Fruit fly (Drosophila melanogaster) whole organism, embryonic: Measurements from ENCODE around the gene Fum1.

ENCODE experiments used
- Adf1 ChIP-seq: fragments of 200-800 bp; sonication (Bioruptor generic); IDR thresholded peaks from 2 replicates; pipeline ENCODE4 v1.3.6; 2022; ENCODE audit warnings: missing biosample characterization, missing genetic modification characterization
- Antp ChIP-seq: fragments of 200-800 bp; sonication (Bioruptor generic); optimal IDR thresholded peaks from 3 replicates; lab custom pipeline; 2016; ENCODE audit warnings: missing biosample characterization, missing genetic modification characterization
- Awh ChIP-seq: fragments of 200-800 bp; sonication (Bioruptor generic); IDR thresholded peaks from 2 replicates; pipeline ENCODE4, ENCODE4 v1.3.6; 2022; ENCODE audit warnings: missing biosample characterization, missing genetic modification characterization
- Bdp1 ChIP-seq: fragments of 200-800 bp; sonication (Bioruptor generic); optimal IDR thresholded peaks from 3 replicates; lab custom pipeline; 2016; ENCODE audit warnings: missing biosample characterization, missing genetic modification characterization
- Blimp-1 ChIP-seq: fragments of 200-800 bp; sonication (Bioruptor generic); optimal IDR thresholded peaks from 3 replicates; lab custom pipeline; 2018; ENCODE audit warnings: missing biosample characterization, missing genetic modification characterization, mild to moderate bottlenecking, moderate library complexity, missing genetic modification reagents
- BtbVII ChIP-seq: fragments of 200-800 bp; sonication (Bioruptor generic); optimal IDR thresholded peaks from 3 replicates; lab custom pipeline; 2017; ENCODE audit warnings: missing biosample characterization, mild to moderate bottlenecking, missing genetic modification characterization
- CG1233 ChIP-seq: fragments of 200-800 bp; sonication (Bioruptor generic); optimal IDR thresholded peaks from 4 replicates; lab custom pipeline; 2018; ENCODE audit warnings: missing biosample characterization, mild to moderate bottlenecking, missing genetic modification characterization
- CG14050 ChIP-seq: fragments of 200-800 bp; sonication (Bioruptor generic); IDR thresholded peaks from 3 replicates; pipeline ENCODE4 v1.3.6; 2022; ENCODE audit warnings: missing biosample characterization, missing genetic modification characterization
- CG14667 ChIP-seq: fragments of 200-800 bp; sonication (Bioruptor generic); IDR thresholded peaks from 2 replicates; pipeline ENCODE4 v1.3.6; 2022; ENCODE audit warnings: missing biosample characterization, missing genetic modification characterization
- CG17186 ChIP-seq: fragments of 200-800 bp; sonication (Bioruptor generic); optimal IDR thresholded peaks from 3 replicates; lab custom pipeline; 2017; ENCODE audit warnings: missing biosample characterization, missing genetic modification reagents, missing genetic modification characterization
- CG18011 ChIP-seq: fragments of 200-800 bp; sonication (Bioruptor generic); optimal IDR thresholded peaks from 2 replicates; lab custom pipeline; 2017; ENCODE audit warnings: missing biosample characterization, missing genetic modification characterization, mild to moderate bottlenecking, moderate library complexity, missing genotype
- CG2202 ChIP-seq: fragments of 200-800 bp; sonication (Bioruptor generic); optimal IDR thresholded peaks from 2 replicates; lab custom pipeline; 2018; ENCODE audit warnings: missing biosample characterization, mild to moderate bottlenecking, missing genetic modification characterization
- CG34224 ChIP-seq: fragments of 200-800 bp; sonication (Bioruptor generic); IDR thresholded peaks from 3 replicates; pipeline ENCODE4 v1.3.6; 2022; ENCODE audit warnings: missing biosample characterization, missing genetic modification characterization; ENCODE audit not compliant: partially characterized antibody
- CG3995 ChIP-seq: fragments of 200-800 bp; sonication (Bioruptor generic); optimal IDR thresholded peaks from 3 replicates; lab custom pipeline; 2016; ENCODE audit warnings: missing biosample characterization, missing genetic modification characterization
- CG4404 ChIP-seq: fragments of 200-800 bp; sonication (Bioruptor generic); IDR thresholded peaks from 2 replicates; pipeline ENCODE4 v1.3.6; 2022; ENCODE audit warnings: missing biosample characterization, missing genetic modification characterization
- CG6689 ChIP-seq: fragments of 200-800 bp; sonication (Bioruptor generic); IDR thresholded peaks from 2 replicates; pipeline ENCODE4 v1.3.6; 2022; ENCODE audit warnings: missing biosample characterization, missing genetic modification characterization
- CG6813 ChIP-seq: fragments of 200-800 bp; sonication (Bioruptor generic); optimal IDR thresholded peaks from 2 replicates; lab custom pipeline; 2017; ENCODE audit warnings: missing biosample characterization, missing genetic modification characterization, mild to moderate bottlenecking, moderate library complexity, missing genetic modification reagents
- CG8388 ChIP-seq: fragments of 200-800 bp; sonication (Bioruptor generic); optimal IDR thresholded peaks from 2 replicates; lab custom pipeline; 2019; ENCODE audit warnings: missing biosample characterization, mild to moderate bottlenecking, missing genetic modification characterization, moderate library complexity
- CTCF ChIP-seq: fragments of 200-800 bp; sonication (Bioruptor generic); optimal IDR thresholded peaks from 2 replicates; lab custom pipeline; 2017; ENCODE audit warnings: missing biosample characterization, mild to moderate bottlenecking, missing genetic modification characterization, moderate library complexity
- HmgZ ChIP-seq: fragments of 200-800 bp; sonication (Bioruptor generic); optimal IDR thresholded peaks from 2 replicates; lab custom pipeline; 2018; ENCODE audit warnings: missing biosample characterization, mild to moderate bottlenecking, missing genetic modification characterization
- Hmx ChIP-seq: fragments of 200-800 bp; sonication (Bioruptor generic); optimal IDR thresholded peaks from 2 replicates; lab custom pipeline; 2016; ENCODE audit warnings: missing biosample characterization, missing genetic modification characterization
- Hr78 ChIP-seq, 2 experiments: fragments of 200-800 bp in 1 of 2; fragments of >200 bp in 1 of 2; sonication (Bioruptor generic) in 1 of 2; optimal IDR thresholded peaks; 2 replicates each; lab custom pipeline; 2017 to 2019; ENCODE audit warnings: missing biosample characterization in 2 of 2, missing genetic modification characterization in 2 of 2, mild to moderate bottlenecking in 1 of 2, moderate library complexity in 1 of 2
- Kr ChIP-seq: fragments of 200-800 bp; sonication (Bioruptor generic); optimal IDR thresholded peaks from 2 replicates; lab custom pipeline; 2017; ENCODE audit warnings: missing biosample characterization, mild to moderate bottlenecking, missing genetic modification characterization
- MESR4 ChIP-seq: fragments of 200-800 bp; sonication (Bioruptor generic); optimal IDR thresholded peaks from 2 replicates; lab custom pipeline; 2018; ENCODE audit warnings: missing biosample characterization, mild to moderate bottlenecking, missing genetic modification characterization, moderate library complexity
- Meics ChIP-seq: fragments of 200-800 bp; sonication (Bioruptor generic); optimal IDR thresholded peaks from 2 replicates; lab custom pipeline; 2017; ENCODE audit warnings: missing biosample characterization, mild to moderate bottlenecking, missing genetic modification characterization
- Mrtf ChIP-seq: fragments of 200-800 bp; sonication (Bioruptor generic); IDR thresholded peaks from 3 replicates; pipeline ENCODE4 v1.3.6; 2022; ENCODE audit warnings: missing biosample characterization, missing genetic modification characterization
- Nf-YB ChIP-seq: fragments of 200-800 bp; sonication (Bioruptor generic); optimal IDR thresholded peaks from 3 replicates; lab custom pipeline; 2019; ENCODE audit warnings: missing biosample characterization, mild to moderate bottlenecking, missing genetic modification characterization, moderate library complexity
- Nf-YC ChIP-seq: fragments of 200-800 bp; optimal IDR thresholded peaks from 3 replicates; lab custom pipeline; 2019; ENCODE audit warnings: missing biosample characterization, mild to moderate bottlenecking, missing genetic modification characterization, moderate library complexity
- Oaz ChIP-seq: fragments of 200-800 bp; sonication (Bioruptor generic); IDR thresholded peaks from 2 replicates; pipeline ENCODE4 v1.3.6; 2022; ENCODE audit warnings: missing biosample characterization, missing genetic modification characterization
- Sin3A ChIP-seq: fragments of >200 bp; optimal IDR thresholded peaks from 2 replicates; lab custom pipeline; 2018
- Sox102F ChIP-seq: fragments of 200-800 bp; sonication (Bioruptor generic); optimal IDR thresholded peaks from 2 replicates; lab custom pipeline; 2018; ENCODE audit warnings: missing biosample characterization, mild to moderate bottlenecking, missing genetic modification characterization, moderate library complexity
- Sry-β ChIP-seq: fragments of 200-800 bp; sonication (Bioruptor generic); optimal IDR thresholded peaks from 2 replicates; lab custom pipeline; 2018; ENCODE audit warnings: missing biosample characterization, mild to moderate bottlenecking, missing genetic modification characterization, moderate library complexity
- Sry-δ ChIP-seq: fragments of 200-800 bp; sonication (Bioruptor generic); optimal IDR thresholded peaks from 2 replicates; lab custom pipeline; 2016; ENCODE audit warnings: missing biosample characterization, missing genetic modification characterization
- Tbp ChIP-seq: fragments of >200 bp; optimal IDR thresholded peaks from 2 replicates; lab custom pipeline; 2018; ENCODE audit warnings: missing biosample characterization, missing genetic modification characterization
- abd-A ChIP-seq: fragments of 200-800 bp; sonication (Bioruptor generic); optimal IDR thresholded peaks from 3 replicates; lab custom pipeline; 2019; ENCODE audit warnings: missing biosample characterization, mild to moderate bottlenecking, missing genetic modification characterization, moderate library complexity
- br ChIP-seq: fragments of >200 bp; optimal IDR thresholded peaks from 2 replicates; lab custom pipeline; 2017
- btn ChIP-seq: fragments of 200-800 bp; sonication (Bioruptor generic); optimal IDR thresholded peaks from 2 replicates; lab custom pipeline; 2016; ENCODE audit warnings: missing biosample characterization, missing genetic modification characterization
- crol ChIP-seq: fragments of 200-800 bp; sonication (Bioruptor generic); IDR thresholded peaks from 2 replicates; pipeline ENCODE4 v1.3.6; 2022; ENCODE audit warnings: missing biosample characterization, missing genetic modification characterization
- hth ChIP-seq: fragments of >200 bp; optimal IDR thresholded peaks from 2 replicates; lab custom pipeline; 2017; ENCODE audit warnings: inconsistent platforms
- lov ChIP-seq, 2 experiments: fragments of 200-800 bp in 1 of 2; fragments of >200 bp in 1 of 2; sonication (Bioruptor generic) in 1 of 2; IDR thresholded peaks in 1 of 2; optimal IDR thresholded peaks in 1 of 2; 2 replicates in 1 of 2; 3 replicates in 1 of 2; pipeline versions ENCODE4 v1.3.6 to Lab custom; 2017 to 2022; ENCODE audit warnings: missing biosample characterization in 1 of 2, missing genetic modification characterization in 1 of 2
- nau ChIP-seq: fragments of 200-800 bp; sonication (Bioruptor generic); optimal IDR thresholded peaks from 3 replicates; lab custom pipeline; 2017; ENCODE audit warnings: missing biosample characterization, mild to moderate bottlenecking, missing genetic modification characterization, missing genetic modification reagents
- pfk ChIP-seq: fragments of 200-800 bp; sonication (Bioruptor generic); optimal IDR thresholded peaks from 2 replicates; lab custom pipeline; 2018; ENCODE audit warnings: missing biosample characterization, mild to moderate bottlenecking, missing genetic modification characterization, moderate library complexity
- pita ChIP-seq: fragments of 200-800 bp; sonication (Bioruptor generic); optimal IDR thresholded peaks from 2 replicates; lab custom pipeline; 2017; ENCODE audit warnings: missing biosample characterization, mild to moderate bottlenecking, missing genetic modification characterization
- sim ChIP-seq: fragments of 200-800 bp; sonication (Bioruptor generic); IDR thresholded peaks from 2 replicates; pipeline ENCODE4 v1.3.6; 2022; ENCODE audit warnings: missing biosample characterization, missing genetic modification characterization
- sima ChIP-seq: fragments of 200-800 bp; sonication (Bioruptor generic); optimal IDR thresholded peaks from 2 replicates; lab custom pipeline; 2016; ENCODE audit warnings: missing biosample characterization, missing genetic modification characterization
- stc ChIP-seq: fragments of 200-800 bp; sonication (Bioruptor generic); IDR thresholded peaks from 2 replicates; pipeline ENCODE4 v1.3.6; 2022; ENCODE audit warnings: missing biosample characterization, missing genetic modification characterization
- stwl ChIP-seq: fragments of 200-800 bp; sonication (Bioruptor generic); optimal IDR thresholded peaks from 3 replicates; lab custom pipeline; 2018; ENCODE audit warnings: missing biosample characterization, mild to moderate bottlenecking, missing genetic modification characterization, moderate library complexity
- tap ChIP-seq: fragments of 200-800 bp; optimal IDR thresholded peaks from 3 replicates; lab custom pipeline; 2019; ENCODE audit warnings: missing biosample characterization, mild to moderate bottlenecking, missing genetic modification characterization, moderate library complexity
- tio ChIP-seq: fragments of 200-800 bp; sonication (Bioruptor generic); optimal IDR thresholded peaks from 2 replicates; lab custom pipeline; 2017; ENCODE audit warnings: missing biosample characterization, missing genetic modification characterization, inconsistent platforms
- tup ChIP-seq: fragments of 200-800 bp; sonication (Bioruptor generic); optimal IDR thresholded peaks from 2 replicates; lab custom pipeline; 2016; ENCODE audit warnings: missing biosample characterization, mild to moderate bottlenecking, missing genetic modification characterization, moderate library complexity
- twi ChIP-seq: fragments of 200-800 bp; optimal IDR thresholded peaks from 2 replicates; lab custom pipeline; 2019; ENCODE audit warnings: missing biosample characterization, mild to moderate bottlenecking, missing genetic modification characterization, moderate library complexity
- zf30C ChIP-seq: fragments of 200-800 bp; sonication (Bioruptor generic); optimal IDR thresholded peaks from 3 replicates; lab custom pipeline; 2018; ENCODE audit warnings: missing biosample characterization, mild to moderate bottlenecking, missing genetic modification characterization

Gene Fum1

DNA sequence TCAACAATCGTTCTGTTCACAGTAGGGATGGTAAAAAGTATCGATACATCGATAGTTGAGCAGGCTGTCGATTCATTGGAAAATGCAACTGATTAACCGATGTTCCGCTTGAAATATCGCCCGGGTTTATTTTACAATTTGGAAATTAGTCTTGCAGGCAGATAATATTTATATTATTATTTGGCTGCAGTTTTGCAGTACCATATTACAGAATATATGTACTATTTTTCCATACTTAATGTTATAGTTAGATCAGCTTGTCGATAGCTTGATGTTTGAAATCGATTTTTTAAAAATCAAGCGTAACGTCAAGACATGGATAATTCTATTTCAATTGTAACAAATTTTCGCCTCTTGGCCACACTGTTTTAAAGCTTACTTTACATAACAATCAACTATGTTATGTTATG is 16.8 kb downstream of the Fum1 start, which contains the start of gene CG14442 (continued):
- no peak for TF ChIP-seq tio (GFP tag; lab: Kevin White, UChicago)
- TF ChIP-seq tup (GFP tag; lab: Kevin White, UChicago), result no peak
- no peak for TF ChIP-seq Blimp-1 (GFP tag; lab: Kevin White, UChicago)
- no peak for TF ChIP-seq Sin3A (lab: Kevin White, UChicago)
- no peak for TF ChIP-seq btn
- TF ChIP-seq Awh (GFP tag; lab: Robert Waterston, UW), result no peak
- TF ChIP-seq CG6813 (GFP tag; lab: Kevin White, UChicago), result no peak
- no peak for TF ChIP-seq sim (GFP tag; lab: Robert Waterston, UW)
- peak; percentile 16 for TF ChIP-seq CG17186 (GFP tag; lab: Kevin White, UChicago)
- TF ChIP-seq Kr (GFP tag; lab: Kevin White, UChicago), result no peak
- TF ChIP-seq lov (optimal IDR thresholded peaks at IDR 0.05; lab: Kevin White, UChicago), result no peak
- no peak for TF ChIP-seq lov (GFP tag; IDR thresholded peaks at IDR 0.05; lab: Robert Waterston, UW)
- TF ChIP-seq Bdp1, result no peak
- TF ChIP-seq Sox102F (GFP tag; lab: Kevin White, UChicago), result no peak
- TF ChIP-seq Tbp (GFP tag; lab: Kevin White, UChicago), result no peak
- TF ChIP-seq CG6689, result peak; percentile 46; the same call in 1 of the 2 replicates
- TF ChIP-seq Mrtf (GFP tag; lab: Robert Waterston, UW), result no peak
- no peak for TF ChIP-seq MESR4 (GFP tag; lab: Kevin White, UChicago)
- TF ChIP-seq abd-A, result no peak
- TF ChIP-seq crol, result no peak
- no peak for TF ChIP-seq zf30C
- peak; percentile 9 for TF ChIP-seq CG18011
- no peak for TF ChIP-seq stc (GFP tag; lab: Robert Waterston, UW)
- TF ChIP-seq CG4404, result no peak
- no peak for TF ChIP-seq pita (GFP tag; lab: Kevin White, UChicago)
- peak; percentile 98 for TF ChIP-seq stwl
- no peak for TF ChIP-seq tap (tag; lab: Kevin White, UChicago)
- peak; percentile 88 for TF ChIP-seq Sry-δ (GFP tag; lab: Kevin White, UChicago)
- TF ChIP-seq Antp (GFP tag; lab: Kevin White, UChicago), result no peak
- no peak for TF ChIP-seq Sry-β
- no peak for TF ChIP-seq CG8388
- no peak for TF ChIP-seq CG14050 (GFP tag; lab: Robert Waterston, UW)
- TF ChIP-seq twi (tag; lab: Kevin White, UChicago), result no peak
- no peak for TF ChIP-seq Nf-YB (GFP tag; lab: Kevin White, UChicago)
- TF ChIP-seq sima (GFP tag; lab: Kevin White, UChicago), result no peak
- no peak for TF ChIP-seq CG2202 (tag; lab: Kevin White, UChicago)
- TF ChIP-seq br (lab: Kevin White, UChicago), result no peak
- TF ChIP-seq CG1233 (GFP tag; lab: Kevin White, UChicago), result no peak
- no peak for TF ChIP-seq Adf1 (GFP tag; lab: Robert Waterston, UW)
- peak; percentile 27 for TF ChIP-seq BtbVII (GFP tag; lab: Kevin White, UChicago)
- peak; percentile 11 for TF ChIP-seq Meics (GFP tag; lab: Kevin White, UChicago)
- TF ChIP-seq Oaz, result no peak
- no peak for TF ChIP-seq CG14667 (GFP tag; lab: Robert Waterston, UW)
- TF ChIP-seq pfk (GFP tag; lab: Kevin White, UChicago), result no peak
- peak; percentile 45 for TF ChIP-seq CG3995 (GFP tag; lab: Kevin White, UChicago)
- no peak for TF ChIP-seq Hmx (GFP tag; lab: Kevin White, UChicago)
- peak; percentile 27 for TF ChIP-seq Nf-YC (tag; lab: Kevin White, UChicago)
- TF ChIP-seq nau (GFP tag; lab: Kevin White, UChicago), result no peak
- peak; percentile 90 for TF ChIP-seq CG34224 (GFP tag; lab: Robert Waterston, UW)
- peak; percentile 2 for TF ChIP-seq CTCF (GFP tag; lab: Kevin White, UChicago)
- no peak for TF ChIP-seq Hr78 (GFP tag; optimal IDR thresholded peaks at IDR 0.05; lab: Kevin White, UChicago)
- no peak for TF ChIP-seq hth (lab: Kevin White, UChicago)
- TF ChIP-seq HmgZ (tag; lab: Kevin White, UChicago), result no peak
